Fruit fly (Drosophila melanogaster) whole organism, pupa: ENCODE results near the gene axo.

ENCODE experiments used
- CG10348 ChIP-seq: fragments of 200-800 bp; sonication (Bioruptor generic); IDR thresholded peaks from 2 replicates; pipeline ENCODE4 v1.3.6; 2022; ENCODE audit warnings: missing biosample characterization, missing genetic modification characterization
- CG12605 ChIP-seq: fragments of 200-800 bp; sonication (Bioruptor generic); IDR thresholded peaks from 2 replicates; pipeline ENCODE4 v1.3.6; 2022; ENCODE audit warnings: missing biosample characterization, missing genetic modification characterization
- CG13204 ChIP-seq: fragments of 200-800 bp; sonication (Bioruptor generic); optimal IDR thresholded peaks from 2 replicates; lab custom pipeline; 2018; ENCODE audit warnings: missing biosample characterization, mild to moderate bottlenecking, missing genetic modification characterization, moderate library complexity
- CG14655 ChIP-seq: fragments of 200-800 bp; sonication (Bioruptor generic); optimal IDR thresholded peaks from 3 replicates; lab custom pipeline; 2017; ENCODE audit warnings: mild to moderate bottlenecking, missing biosample characterization, missing genetic modification reagents, missing genetic modification characterization
- CG15710 ChIP-seq: fragments of 200-800 bp; sonication (Bioruptor generic); optimal IDR thresholded peaks from 2 replicates; lab custom pipeline; 2018; ENCODE audit warnings: missing biosample characterization, mild to moderate bottlenecking, missing genetic modification characterization, moderate library complexity
- CG17806 ChIP-seq: fragments of 200-800 bp; sonication (Bioruptor generic); optimal IDR thresholded peaks from 2 replicates; lab custom pipeline; 2018; ENCODE audit warnings: missing biosample characterization, mild to moderate bottlenecking, missing genetic modification characterization, moderate library complexity
- CG32121 ChIP-seq: fragments of 200-800 bp; sonication (Bioruptor generic); IDR thresholded peaks from 2 replicates; pipeline ENCODE4 v1.3.6; 2022; ENCODE audit warnings: missing biosample characterization, missing genetic modification characterization
- CG34367 ChIP-seq: fragments of 200-800 bp; sonication (Bioruptor generic); optimal IDR thresholded peaks from 2 replicates; lab custom pipeline; 2018; ENCODE audit warnings: missing biosample characterization, mild to moderate bottlenecking, missing genetic modification characterization
- CG4496 ChIP-seq: fragments of 200-800 bp; sonication (Bioruptor generic); IDR thresholded peaks from 3 replicates; pipeline ENCODE4 v1.3.6; 2022; ENCODE audit warnings: missing biosample characterization, missing genetic modification characterization
- CG8159 ChIP-seq: fragments of 200-800 bp; sonication (Bioruptor generic); optimal IDR thresholded peaks from 3 replicates; lab custom pipeline; 2018; ENCODE audit warnings: missing biosample characterization, mild to moderate bottlenecking, missing genetic modification characterization, moderate library complexity
- CG8301 ChIP-seq: fragments of 200-800 bp; sonication (Bioruptor generic); optimal IDR thresholded peaks from 2 replicates; lab custom pipeline; 2018; ENCODE audit warnings: missing biosample characterization, mild to moderate bottlenecking, missing genetic modification characterization
- CG9948 ChIP-seq: fragments of 200-800 bp; sonication (Bioruptor generic); optimal IDR thresholded peaks from 2 replicates; lab custom pipeline; 2018; ENCODE audit warnings: missing biosample characterization, mild to moderate bottlenecking, missing genetic modification characterization, moderate library complexity
- D1 ChIP-seq: fragments of 200-800 bp; sonication (Bioruptor generic); optimal IDR thresholded peaks from 2 replicates; lab custom pipeline; 2018; ENCODE audit warnings: missing biosample characterization, mild to moderate bottlenecking, missing genetic modification characterization, moderate library complexity
- EcR ChIP-seq: fragments of 200-800 bp; sonication (Bioruptor generic); optimal IDR thresholded peaks from 3 replicates; lab custom pipeline; 2019; ENCODE audit warnings: missing biosample characterization, missing genetic modification characterization, mild to moderate bottlenecking, moderate library complexity, missing genetic modification reagents
- Ets98B ChIP-seq: fragments of 200-800 bp; sonication (Bioruptor generic); IDR thresholded peaks from 2 replicates; pipeline ENCODE4 v1.3.6; 2022; ENCODE audit warnings: missing biosample characterization, missing genetic modification characterization
- Pif1A ChIP-seq: fragments of 200-800 bp; sonication (Bioruptor generic); optimal IDR thresholded peaks from 3 replicates; lab custom pipeline; 2016; ENCODE audit warnings: missing biosample characterization, missing genetic modification characterization
- Pif1B ChIP-seq: fragments of 200-800 bp; sonication (Bioruptor generic); optimal IDR thresholded peaks from 3 replicates; lab custom pipeline; 2016; ENCODE audit warnings: missing biosample characterization, missing genetic modification characterization
- Snoo ChIP-seq: fragments of 200-800 bp; sonication (Bioruptor generic); optimal IDR thresholded peaks from 3 replicates; lab custom pipeline; 2017; ENCODE audit warnings: missing biosample characterization, mild to moderate bottlenecking, missing genetic modification characterization, inconsistent platforms
- fd96Ca ChIP-seq: fragments of 200-800 bp; sonication (Bioruptor generic); IDR thresholded peaks from 3 replicates; pipeline ENCODE4 v1.3.6; 2022; ENCODE audit warnings: missing biosample characterization, missing genetic modification characterization
- gl ChIP-seq: fragments of 200-800 bp; sonication (Bioruptor generic); optimal IDR thresholded peaks from 2 replicates; lab custom pipeline; 2018; ENCODE audit warnings: missing biosample characterization, mild to moderate bottlenecking, missing genetic modification characterization
- rn ChIP-seq: fragments of 200-800 bp; sonication (Bioruptor generic); IDR thresholded peaks from 2 replicates; pipeline ENCODE4 v1.3.6; 2022; ENCODE audit warnings: missing biosample characterization, missing genetic modification characterization

Gene axo

dm6 chr3L:4623870-4624269 is 63.2 kb downstream of the axo start:
- TF ChIP-seq Snoo (tag; lab: Kevin White, UChicago) (no peak), gl (tag; lab: Kevin White, UChicago) (peak; percentile 25), Pif1B (peak; percentile 44), CG17806 (peak; percentile 35), EcR (GFP tag; lab: Kevin White, UChicago) (no peak), rn (no peak; the same call in 1 of the 2 replicates), CG10348 (GFP tag; lab: Robert Waterston, UW) (no peak), CG8159 (tag; lab: Kevin White, UChicago) (peak; percentile 61), CG4496 (peak; percentile 65; the same call in 2 of the 3 replicates), CG9948 (tag; lab: Kevin White, UChicago) (peak; percentile 48), CG15710 (tag; lab: Kevin White, UChicago) (peak; percentile 69), CG34367 (peak; percentile 44), Pif1A (GFP tag; lab: Kevin White, UChicago) (peak; percentile 60), CG12605 (GFP tag; lab: Robert Waterston, UW) (no peak), CG14655 (GFP tag; lab: Kevin White, UChicago) (peak; percentile 83), CG8301 (tag; lab: Kevin White, UChicago) (peak; percentile 76), CG13204 (no peak), fd96Ca (GFP tag; lab: Robert Waterston, UW) (peak; percentile 59; the same call in 1 of the 3 replicates), Ets98B (GFP tag; lab: Robert Waterston, UW) (peak; percentile 37; the same call in 1 of the 2 replicates), D1 (tag; lab: Kevin White, UChicago) (peak; percentile 31), CG32121 (GFP tag; lab: Robert Waterston, UW) (peak; percentile 61)

- TF ChIP-seq CG32121 (GFP tag; lab: Robert Waterston, UW) (no peak), rn (no peak), Ets98B (GFP tag; lab: Robert Waterston, UW) (no peak), Pif1B (no peak), EcR (GFP tag; lab: Kevin White, UChicago) (peak; percentile 33)
Measured at dm6 chr3L:4623035-4623580, 64.0 kb downstream of the axo start.

dm6 chr3L:4620919-4621318 is 66.2 kb downstream of the axo start, which contains the start of gene CG32246:
CG32246 (plus strand) TSS chr3L:4621219.
- TF ChIP-seq CG13204 (no peak), gl (tag; lab: Kevin White, UChicago) (no peak), Pif1A (GFP tag; lab: Kevin White, UChicago) (no peak), D1 (tag; lab: Kevin White, UChicago) (no peak), EcR (GFP tag; lab: Kevin White, UChicago) (no peak), CG15710 (tag; lab: Kevin White, UChicago) (no peak), CG8301 (tag; lab: Kevin White, UChicago) (no peak), fd96Ca (GFP tag; lab: Robert Waterston, UW) (no peak)
- TF ChIP-seq, all 21 proteins: peak for 0

- TF ChIP-seq CG12605 (GFP tag; lab: Robert Waterston, UW) (peak; percentile 53; the same call in 1 of the 2 replicates), CG32121 (GFP tag; lab: Robert Waterston, UW) (0 out of 2 replicates have a peak, but pooled peaks have one; percentile 19), Ets98B (GFP tag; lab: Robert Waterston, UW) (peak; percentile 22; the same call in 1 of the 2 replicates), Snoo (tag; lab: Kevin White, UChicago) (peak; percentile 48), CG34367 (peak; percentile 43), CG17806 (peak; percentile 63), CG10348 (GFP tag; lab: Robert Waterston, UW) (no peak), CG4496 (no peak; the same call in 2 of the 3 replicates), CG13204 (peak; percentile 64), CG15710 (tag; lab: Kevin White, UChicago) (peak; percentile 63), Pif1A (GFP tag; lab: Kevin White, UChicago) (peak; percentile 61), CG8159 (tag; lab: Kevin White, UChicago) (peak; percentile 67), EcR (GFP tag; lab: Kevin White, UChicago) (no peak), CG9948 (tag; lab: Kevin White, UChicago) (peak; percentile 66), fd96Ca (GFP tag; lab: Robert Waterston, UW) (peak; percentile 30; the same call in 1 of the 3 replicates), D1 (tag; lab: Kevin White, UChicago) (no peak), CG8301 (tag; lab: Kevin White, UChicago) (peak; percentile 29), gl (tag; lab: Kevin White, UChicago) (peak; percentile 3), CG14655 (GFP tag; lab: Kevin White, UChicago) (peak; percentile 46), Pif1B (peak; percentile 29), rn (no peak)
Measured at dm6 chr3L:4619497-4620211, 67.5 kb downstream of the axo start.

- TF ChIP-seq CG9948 (tag; lab: Kevin White, UChicago) (no peak), rn (no peak), CG32121 (GFP tag; lab: Robert Waterston, UW) (no peak), CG8301 (tag; lab: Kevin White, UChicago) (peak; percentile 8), CG8159 (tag; lab: Kevin White, UChicago) (peak; percentile 23), Snoo (tag; lab: Kevin White, UChicago) (no peak), Pif1A (GFP tag; lab: Kevin White, UChicago) (no peak), D1 (tag; lab: Kevin White, UChicago) (no peak)
Measured at dm6 chr3L:4618865-4619496, 68.1 kb downstream of the axo start.
